In genomic region chr3R:17394318-17395188, dm6 we compare ENCODE assay signal across 2 fruit fly cellular contexts.
TF ChIP-seq lines count a peak whose summit lies in the region.

TSS of gene CREG (minus strand) at chr3R:17394640.

TF ChIP-seq in whole organism, embryonic, 481 proteins besides CTCF, POLR2A, EP300 and RAD21 (continued from another document and continues in another):
- TF ChIP-seq CG30020 (tag; optimal IDR thresholded peaks at IDR 0.05; lab: Kevin White, UChicago) (no peak), tap (tag; optimal IDR thresholded peaks at IDR 0.05; lab: Kevin White, UChicago) (no peak), Meics (GFP tag; optimal IDR thresholded peaks at IDR 0.05; lab: Kevin White, UChicago) (peak; percentile 25), Med (GFP tag; lab: Kevin White, UChicago) (peak; percentile 71), CG10979 (tag; optimal IDR thresholded peaks at IDR 0.05; lab: Kevin White, UChicago) (peak; percentile 24), CG18599 (GFP tag; optimal IDR thresholded peaks at IDR 0.05; lab: Kevin White, UChicago) (no peak), slp2 (GFP tag; optimal IDR thresholded peaks at IDR 0.05; lab: Kevin White, UChicago) (no peak), CG17385 (GFP tag; optimal IDR thresholded peaks at IDR 0.05; lab: Kevin White, UChicago) (peak; percentile 14), CG5180 (GFP tag; optimal IDR thresholded peaks at IDR 0.05; lab: Kevin White, UChicago) (no peak), CG15479 (GFP tag; optimal IDR thresholded peaks at IDR 0.05; lab: Kevin White, UChicago) (peak; percentile 95), sqz (GFP tag; optimal IDR thresholded peaks at IDR 0.05; lab: Kevin White, UChicago) (no peak), Tbp (GFP tag; optimal IDR thresholded peaks at IDR 0.05; lab: Kevin White, UChicago) (no peak), Ptx1 (GFP tag; IDR thresholded peaks at IDR 0.05; lab: Robert Waterston, UW) (0 out of 2 replicates have a peak, but pooled peaks have one; percentile 31), CG14710 (tag; optimal IDR thresholded peaks at IDR 0.05; lab: Kevin White, UChicago) (peak; percentile 40), CG2120 (GFP tag; optimal IDR thresholded peaks at IDR 0.05; lab: Kevin White, UChicago) (peak; percentile 34), CG7556 (GFP tag; optimal IDR thresholded peaks at IDR 0.05; lab: Kevin White, UChicago) (peak; percentile 28), Sox100B (GFP tag; optimal IDR thresholded peaks at IDR 0.05; lab: Kevin White, UChicago) (peak; percentile 52), fd96Cb (tag; optimal IDR thresholded peaks at IDR 0.05; lab: Kevin White, UChicago) (peak; percentile 13), NfI (GFP tag; optimal IDR thresholded peaks at IDR 0.05; lab: Kevin White, UChicago) (no peak), sug (tag; optimal IDR thresholded peaks at IDR 0.05; lab: Kevin White, UChicago) (no peak), CG2678 (tag; optimal IDR thresholded peaks at IDR 0.05; lab: Kevin White, UChicago) (peak; percentile 54), Aef1 (GFP tag; IDR thresholded peaks at IDR 0.05; lab: Robert Waterston, UW) (no peak), bab2 (GFP tag; optimal IDR thresholded peaks at IDR 0.05; lab: Kevin White, UChicago) (no peak), Bgb (GFP tag; IDR thresholded peaks at IDR 0.05; lab: Robert Waterston, UW; ENCODE audit: partially characterized antibody) (no peak), CG13775 (GFP tag; optimal IDR thresholded peaks at IDR 0.05; lab: Kevin White, UChicago) (peak; percentile 58), gem (tag; optimal IDR thresholded peaks at IDR 0.05; lab: Kevin White, UChicago) (peak; percentile 52), E2f1 (GFP tag; IDR thresholded peaks at IDR 0.05; lab: Robert Waterston, UW) (peak; percentile 29; the same call in 1 of the 2 replicates), CG9797 (GFP tag; optimal IDR thresholded peaks at IDR 0.05; lab: Kevin White, UChicago) (no peak), chif (GFP tag; optimal IDR thresholded peaks at IDR 0.05; lab: Kevin White, UChicago) (peak in 1 of 2 experiments; percentile 16), dmrt99B (tag; optimal IDR thresholded peaks at IDR 0.05; lab: Kevin White, UChicago) (peak; percentile 18), CG2116 (GFP tag; optimal IDR thresholded peaks at IDR 0.05; lab: Kevin White, UChicago) (peak; percentile 11), CG13123 (GFP tag; optimal IDR thresholded peaks at IDR 0.05; lab: Kevin White, UChicago) (no peak), CG33213 (GFP tag; optimal IDR thresholded peaks at IDR 0.05; lab: Kevin White, UChicago) (no peak), insv (GFP tag; optimal IDR thresholded peaks at IDR 0.05; lab: Kevin White, UChicago) (no peak), CG17912 (GFP tag; optimal IDR thresholded peaks at IDR 0.05; lab: Kevin White, UChicago) (no peak), nom (GFP tag; optimal IDR thresholded peaks at IDR 0.05; lab: Kevin White, UChicago) (no peak), CG10147 (GFP tag; optimal IDR thresholded peaks at IDR 0.05; lab: Kevin White, UChicago) (no peak), CG3065 (GFP tag; optimal IDR thresholded peaks at IDR 0.05; lab: Kevin White, UChicago) (no peak), BtbVII (GFP tag; optimal IDR thresholded peaks at IDR 0.05; lab: Kevin White, UChicago) (peak; percentile 15), CG12391 (tag; optimal IDR thresholded peaks at IDR 0.05; lab: Kevin White, UChicago) (peak; percentile 46), Hmr (GFP tag; optimal IDR thresholded peaks at IDR 0.05; lab: Kevin White, UChicago) (peak; percentile 5), nerfin-1 (tag; optimal IDR thresholded peaks at IDR 0.05; lab: Kevin White, UChicago) (no peak), CG13894 (tag; optimal IDR thresholded peaks at IDR 0.05; lab: Kevin White, UChicago) (no peak), H15 (GFP tag; IDR thresholded peaks at IDR 0.05; lab: Robert Waterston, UW) (no peak), bowl (GFP tag; IDR thresholded peaks at IDR 0.05; lab: Robert Waterston, UW) (no peak), Elba2 (GFP tag; optimal IDR thresholded peaks at IDR 0.05; lab: Kevin White, UChicago) (peak; percentile 58), Fer2 (tag; optimal IDR thresholded peaks at IDR 0.05; lab: Kevin White, UChicago) (no peak), z (GFP tag; IDR thresholded peaks at IDR 0.05; lab: Robert Waterston, UW) (no peak), CG7987 (GFP tag; optimal IDR thresholded peaks at IDR 0.05; lab: Kevin White, UChicago) (no peak), gce (GFP tag; IDR thresholded peaks at IDR 0.05; lab: Robert Waterston, UW) (no peak), toy (GFP tag; IDR thresholded peaks at IDR 0.05; lab: Robert Waterston, UW) (no peak), Sox102F (GFP tag; optimal IDR thresholded peaks at IDR 0.05; lab: Kevin White, UChicago) (peak; percentile 24), NFAT (GFP tag; IDR thresholded peaks at IDR 0.05; lab: Robert Waterston, UW) (no peak), CG18011 (GFP tag; optimal IDR thresholded peaks at IDR 0.05; lab: Kevin White, UChicago) (peak; percentile 92), Sin3A (optimal IDR thresholded peaks at IDR 0.05; lab: Kevin White, UChicago) (no peak), CG12659 (GFP tag; optimal IDR thresholded peaks at IDR 0.05; lab: Kevin White, UChicago) (peak; percentile 20), CG2712 (tag; optimal IDR thresholded peaks at IDR 0.05; lab: Kevin White, UChicago) (peak; percentile 11), sens (GFP tag; lab: Kevin White, UChicago) (peak; percentile 80), Asciz (GFP tag; optimal IDR thresholded peaks at IDR 0.05; lab: Kevin White, UChicago) (no peak), CG10274 (GFP tag; optimal IDR thresholded peaks at IDR 0.05; lab: Kevin White, UChicago) (peak; percentile 1), CG18262 (tag; optimal IDR thresholded peaks at IDR 0.05; lab: Kevin White, UChicago) (peak; percentile 47), lilli (GFP tag; optimal IDR thresholded peaks at IDR 0.05; lab: Kevin White, UChicago) (peak; percentile 17), pan (optimal IDR thresholded peaks at IDR 0.05; lab: Kevin White, UChicago) (peak in 1 of 2 experiments; percentile 64), pan (GFP tag; optimal IDR thresholded peaks at IDR 0.05 in 1 of 2, IDR thresholded peaks at IDR 0.05 in 1 of 2) (peak in 1 of 2 experiments; percentile 77), CG2129 (GFP tag; IDR thresholded peaks at IDR 0.05; lab: Robert Waterston, UW; ENCODE audit: partially characterized antibody) (no peak), CG14667 (GFP tag; IDR thresholded peaks at IDR 0.05; lab: Robert Waterston, UW) (no peak), CG17186 (GFP tag; optimal IDR thresholded peaks at IDR 0.05; lab: Kevin White, UChicago) (no peak), CG10267 (tag; optimal IDR thresholded peaks at IDR 0.05; lab: Kevin White, UChicago) (peak; percentile 20)

TF ChIP-seq in whole organism, prepupa, 60 proteins besides CTCF, POLR2A, EP300 and RAD21 (continued from another document):
- peak; percentile 20 for TF ChIP-seq fkh (GFP tag; optimal IDR thresholded peaks at IDR 0.05; lab: Kevin White, UChicago)
- TF ChIP-seq Hr39 (GFP tag; optimal IDR thresholded peaks at IDR 0.05; lab: Kevin White, UChicago), result peak; percentile 26
- peak; percentile 55 for TF ChIP-seq Smox (GFP tag; optimal IDR thresholded peaks at IDR 0.05; lab: Kevin White, UChicago)
- TF ChIP-seq dac (GFP tag; optimal IDR thresholded peaks at IDR 0.05; lab: Kevin White, UChicago), result no peak
- TF ChIP-seq Sox102F (GFP tag; optimal IDR thresholded peaks at IDR 0.05; lab: Kevin White, UChicago), result peak; percentile 57
- TF ChIP-seq vri (GFP tag; optimal IDR thresholded peaks at IDR 0.05; lab: Kevin White, UChicago), result peak; percentile 10
- no peak for TF ChIP-seq CG1621 (tag; optimal IDR thresholded peaks at IDR 0.05; lab: Kevin White, UChicago)
- TF ChIP-seq Sox15 (GFP tag; optimal IDR thresholded peaks at IDR 0.05; lab: Kevin White, UChicago), result no peak
